Worm (Caenorhabditis elegans): Measurements from ENCODE around the gene cyp-33C4.

DNA sequence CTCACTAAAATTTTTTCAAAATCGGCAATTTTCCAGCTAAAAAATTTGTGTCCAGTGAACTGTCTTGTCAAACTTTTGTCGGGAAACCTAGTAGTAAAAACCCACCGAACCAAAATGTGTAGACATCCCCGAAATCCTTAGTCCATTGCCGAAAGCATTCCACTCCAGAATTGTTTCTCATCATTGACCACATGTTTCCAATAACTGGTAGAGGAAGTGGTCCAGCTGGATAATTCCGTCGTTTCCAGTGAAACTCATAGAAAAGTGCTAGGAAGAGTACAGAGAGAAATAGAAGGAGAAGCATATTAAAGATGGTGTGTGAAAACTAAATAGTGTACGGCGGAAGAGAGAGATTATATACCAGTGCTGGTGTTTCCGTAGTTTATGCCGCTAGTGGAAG, 31.9 kb upstream of the cyp-33C4 start, which contains the start of gene cyp-33C12:
- TF ChIP-seq dpl-1 (GFP tag; optimal IDR thresholded peaks at IDR 0.05) (no peak), sptf-1 (tag; optimal IDR thresholded peaks at IDR 0.05) (no peak), lin-15B (tag; optimal IDR thresholded peaks at IDR 0.05) (no peak), nhr-19 (GFP tag; conservative IDR thresholded peaks at IDR 0.05) (no peak), mep-1 (tag; optimal IDR thresholded peaks at IDR 0.05) (no peak), jun-1 (tag; optimal IDR thresholded peaks at IDR 0.05) (no peak), unc-130 (tag; optimal IDR thresholded peaks at IDR 0.05) (no peak), unc-62 (GFP tag; optimal IDR thresholded peaks at IDR 0.05) (no peak), pax-3 (tag; optimal IDR thresholded peaks at IDR 0.05) (no peak), ama-1 (optimal IDR thresholded peaks at IDR 0.05) (no peak), nhr-76 (tag; optimal IDR thresholded peaks at IDR 0.05) (no peak), alr-1 (tag; optimal IDR thresholded peaks at IDR 0.05; ENCODE audit: borderline replicate concordance) (no peak), irx-1 (tag; optimal IDR thresholded peaks at IDR 0.05) (no peak), nhr-12 (tag; optimal IDR thresholded peaks at IDR 0.05) (no peak)
